Fruit fly (Drosophila melanogaster): Measurements from ENCODE around the gene LKRSDH.

Gene LKRSDH

DNA sequence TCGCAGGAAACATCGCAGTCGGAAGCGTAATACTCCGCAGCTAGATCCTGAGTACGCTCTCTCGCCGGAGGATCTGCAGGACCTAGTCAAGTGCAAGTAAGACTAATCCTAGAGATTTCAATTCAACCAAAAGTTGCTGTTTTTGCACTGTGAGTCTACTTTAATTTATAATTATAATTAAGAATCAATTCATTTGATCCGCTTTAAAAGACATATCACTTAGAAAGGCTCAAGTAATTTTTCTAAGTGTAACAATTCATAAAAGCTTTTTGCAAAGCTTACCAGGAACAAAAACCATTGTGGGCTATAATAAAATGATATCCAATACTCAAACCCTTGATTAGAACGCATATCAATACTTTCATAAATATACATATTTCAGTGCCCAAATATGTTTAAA lies 38.9 kb downstream of the LKRSDH start (continued):
- TF ChIP-seq Xbp1 (GFP tag; optimal IDR thresholded peaks at IDR 0.05): peak; percentile 8
- TF ChIP-seq Oli (tag; optimal IDR thresholded peaks at IDR 0.05): no peak
- TF ChIP-seq CG43689 (GFP tag; IDR thresholded peaks at IDR 0.05): 0 out of 2 replicates have a peak, but pooled peaks have one; percentile 6
- TF ChIP-seq ase (GFP tag; IDR thresholded peaks at IDR 0.05): 0 out of 3 replicates have a peak, but pooled peaks have one; percentile 28
- peak; percentile 30 for TF ChIP-seq CG15269 (tag; optimal IDR thresholded peaks at IDR 0.05)
- TF ChIP-seq gem (tag; optimal IDR thresholded peaks at IDR 0.05): peak; percentile 50
- TF ChIP-seq CG34422 (GFP tag; IDR thresholded peaks at IDR 0.05): 0 out of 3 replicates have a peak, but pooled peaks have one; percentile 16
- TF ChIP-seq E2f1 (GFP tag; IDR thresholded peaks at IDR 0.05): peak; percentile 22; the same call in 1 of the 2 replicates
- TF ChIP-seq slbo (GFP tag; IDR thresholded peaks at IDR 0.05): peak; percentile 56; the same call in 1 of the 2 replicates
- peak; percentile 8 for TF ChIP-seq Fer3 (tag; optimal IDR thresholded peaks at IDR 0.05)
- no peak for TF ChIP-seq Atf6 (GFP tag; IDR thresholded peaks at IDR 0.05)
- TF ChIP-seq CG3065 (GFP tag; optimal IDR thresholded peaks at IDR 0.05): no peak
- TF ChIP-seq sens (GFP tag): peak; percentile 69
- 0 out of 2 replicates have a peak, but pooled peaks have one; percentile 10 for TF ChIP-seq Awh (GFP tag; IDR thresholded peaks at IDR 0.05)
- peak; percentile 40; the same call in 1 of the 2 replicates for TF ChIP-seq Ada2b (GFP tag; IDR thresholded peaks at IDR 0.05)
- no peak for TF ChIP-seq CG12071 (GFP tag; optimal IDR thresholded peaks at IDR 0.05)
- TF ChIP-seq CG10959 (GFP tag; IDR thresholded peaks at IDR 0.05): no peak
- no peak for TF ChIP-seq CG13894 (tag; optimal IDR thresholded peaks at IDR 0.05)
- TF ChIP-seq Chrac-16 (GFP tag; optimal IDR thresholded peaks at IDR 0.05): no peak
- 0 out of 2 replicates have a peak, but pooled peaks have one; percentile 12 for TF ChIP-seq CG10366 (GFP tag; IDR thresholded peaks at IDR 0.05)
- no peak for TF ChIP-seq bowl (GFP tag; IDR thresholded peaks at IDR 0.05)
- TF ChIP-seq Jarid2 (GFP tag; optimal IDR thresholded peaks at IDR 0.05): no peak

DNA sequence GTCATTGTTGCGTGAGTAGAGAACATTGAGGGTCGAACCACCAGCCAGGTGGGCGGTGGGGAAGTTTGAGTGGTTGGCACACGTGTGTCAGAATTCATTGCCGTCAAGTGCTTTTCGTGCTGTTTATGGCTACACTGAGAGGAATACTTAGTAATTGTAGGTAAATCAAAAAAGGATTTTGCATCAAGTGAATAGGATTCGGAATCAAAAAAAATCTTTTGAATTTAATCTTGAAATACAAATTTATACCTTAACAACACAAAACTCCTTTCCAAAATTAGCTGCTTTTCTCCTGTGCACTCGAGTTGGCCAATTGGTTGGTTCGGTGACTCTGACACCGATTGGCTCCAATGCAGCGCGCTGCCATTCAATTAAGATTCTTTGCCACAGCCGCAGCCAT lies 41.2 kb downstream of the LKRSDH start:
- TF ChIP-seq CG1603 (tag; optimal IDR thresholded peaks at IDR 0.05): no peak
- TF ChIP-seq prd (optimal IDR thresholded peaks at IDR 0.05): no peak
- TF ChIP-seq prd (GFP tag; IDR thresholded peaks at IDR 0.05): 0 out of 3 replicates have a peak, but pooled peaks have one; percentile 13
- no peak for TF ChIP-seq CG17328 (GFP tag; IDR thresholded peaks at IDR 0.05)
- peak; percentile 46 for TF ChIP-seq sens (GFP tag)
- peak; percentile 68 for TF ChIP-seq Drgx (GFP tag; IDR thresholded peaks at IDR 0.05)
- no peak for TF ChIP-seq scrt (GFP tag; optimal IDR thresholded peaks at IDR 0.05)
- 0 out of 3 replicates have a peak, but pooled peaks have one; percentile 14 for TF ChIP-seq row (GFP tag; IDR thresholded peaks at IDR 0.05)

DNA sequence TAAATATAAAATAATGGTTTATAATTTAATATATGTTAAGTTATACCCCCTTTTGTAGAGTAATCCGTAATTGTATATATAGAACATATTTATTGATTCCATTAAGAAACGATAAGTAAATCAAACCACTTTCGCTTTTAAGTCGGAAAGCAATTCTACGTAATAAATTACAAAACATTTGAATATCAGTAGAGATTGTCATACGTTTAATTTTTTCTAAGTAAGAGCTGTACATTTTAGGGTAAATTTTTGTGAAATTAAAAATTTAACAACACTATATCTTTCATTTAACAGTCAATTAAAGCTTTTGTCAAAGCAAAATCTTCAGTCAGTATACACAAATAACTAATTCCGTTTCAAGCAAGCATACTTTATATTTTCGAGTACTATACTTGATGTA lies 41.9 kb downstream of the LKRSDH start, which contains the start of gene CG46025:
Gene CG46025 (plus strand): TSS at position 301 of the 400 bp plus-strand sequence.
- TF ChIP-seq Dll (GFP tag; IDR thresholded peaks at IDR 0.05; ENCODE audit: partially characterized antibody): no peak
- no peak for TF ChIP-seq ap (GFP tag; IDR thresholded peaks at IDR 0.05)
- no peak for TF ChIP-seq Nf-YA (GFP tag; IDR thresholded peaks at IDR 0.05)
- no peak for TF ChIP-seq slbo (GFP tag; IDR thresholded peaks at IDR 0.05)
- TF ChIP-seq Dip2 (GFP tag; IDR thresholded peaks at IDR 0.05): no peak
- TF ChIP-seq h (optimal IDR thresholded peaks at IDR 0.05): no peak

DNA sequence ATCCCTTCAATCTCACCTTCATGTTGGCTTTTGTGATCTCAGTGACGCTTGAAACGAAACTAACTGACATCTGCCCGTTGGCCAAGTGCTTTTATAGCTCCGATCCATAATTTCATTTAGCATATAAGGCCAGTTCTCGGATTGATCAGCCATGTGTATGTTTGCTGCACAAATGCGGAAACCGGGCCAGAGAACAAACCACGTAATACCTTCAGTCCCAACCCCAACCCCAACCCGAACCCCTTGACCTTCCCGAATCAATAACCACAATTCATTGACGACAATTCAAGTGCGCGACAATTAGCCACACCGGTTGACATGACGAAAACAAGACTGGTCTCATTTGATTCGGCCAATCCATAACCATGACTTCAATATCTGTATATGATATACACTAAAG lies 42.7 kb downstream of the LKRSDH start, which contains the start of gene CG7203:
Gene CG7203 (minus strand): TSS at position 101 of the 400 bp plus-strand sequence.
- no peak for TF ChIP-seq CG2202 (tag; optimal IDR thresholded peaks at IDR 0.05)
- no peak for TF ChIP-seq CG2120 (GFP tag; optimal IDR thresholded peaks at IDR 0.05)
- no peak for TF ChIP-seq BtbVII (GFP tag; optimal IDR thresholded peaks at IDR 0.05)
- no peak for TF ChIP-seq CG6175 (GFP tag; IDR thresholded peaks at IDR 0.05)
- no peak for TF ChIP-seq CG33213 (GFP tag; optimal IDR thresholded peaks at IDR 0.05)
- no peak for TF ChIP-seq CG12299 (tag; optimal IDR thresholded peaks at IDR 0.05)
- TF ChIP-seq cad (GFP tag; optimal IDR thresholded peaks at IDR 0.05): no peak
- TF ChIP-seq CG3847 (GFP tag; IDR thresholded peaks at IDR 0.05): no peak
- no peak for TF ChIP-seq CG2678 (tag; optimal IDR thresholded peaks at IDR 0.05)
- no peak for TF ChIP-seq CG7839 (tag; optimal IDR thresholded peaks at IDR 0.05)
- TF ChIP-seq dati (GFP tag; IDR thresholded peaks at IDR 0.05): no peak
- no peak for TF ChIP-seq MESR4 (GFP tag; optimal IDR thresholded peaks at IDR 0.05)
- no peak for TF ChIP-seq B-H1 (GFP tag; IDR thresholded peaks at IDR 0.05)
- TF ChIP-seq CG14050 (GFP tag; IDR thresholded peaks at IDR 0.05): no peak
- no peak for TF ChIP-seq Hsf (GFP tag; optimal IDR thresholded peaks at IDR 0.05)
- TF ChIP-seq Atf3 (GFP tag; optimal IDR thresholded peaks at IDR 0.05): no peak
